Worm (Caenorhabditis elegans) whole organism, mixed stage, embryonic: ENCODE data around the gene ZK470.14.

Experiments used
- M03D4.4 ChIP-seq: sonication (generic microtip); optimal IDR thresholded peaks from 2 replicates; lab custom pipeline; 2017; ENCODE audit warnings: mild to moderate bottlenecking, missing genetic modification characterization, missing compliant biosample characterization
- bed-3 ChIP-seq: fragments of 200-800 bp; sonication (Bioruptor generic); optimal IDR thresholded peaks from 3 replicates; lab custom pipeline; 2018; ENCODE audit warnings: mild to moderate bottlenecking, missing genetic modification characterization, moderate library complexity, missing compliant biosample characterization
- blmp-1 ChIP-seq: fragments of 150-350 bp; optimal IDR thresholded peaks from 2 replicates; lab custom pipeline; 2014; ENCODE audit warnings: missing biosample characterization, missing genetic modification characterization
- ceh-39 ChIP-seq: fragments of 150-350 bp; optimal IDR thresholded peaks from 2 replicates; lab custom pipeline; 2014; ENCODE audit warnings: missing biosample characterization, missing genetic modification characterization
- ceh-43 ChIP-seq: fragments of 200-800 bp; sonication (Bioruptor generic); optimal IDR thresholded peaks from 2 replicates; lab custom pipeline; 2018; ENCODE audit warnings: mild to moderate bottlenecking, missing genetic modification characterization, moderate library complexity, missing compliant biosample characterization
- ceh-83 ChIP-seq: fragments of 200-800 bp; sonication (Bioruptor generic); optimal IDR thresholded peaks from 2 replicates; lab custom pipeline; 2018; ENCODE audit warnings: mild to moderate bottlenecking, missing genetic modification characterization, missing compliant biosample characterization
- ces-1 ChIP-seq: fragments of 150-350 bp; optimal IDR thresholded peaks from 2 replicates; lab custom pipeline; 2014; ENCODE audit warnings: missing biosample characterization, missing genetic modification reagents, missing genetic modification characterization
- cnd-1 ChIP-seq: fragments of 200-800 bp; sonication (Bioruptor generic); optimal IDR thresholded peaks from 2 replicates; lab custom pipeline; 2018; ENCODE audit warnings: mild to moderate bottlenecking, missing genetic modification characterization, missing compliant biosample characterization
- elt-1 ChIP-seq: sonication (generic microtip); optimal IDR thresholded peaks from 2 replicates; lab custom pipeline; 2017; ENCODE audit warnings: missing genetic modification characterization, mild to moderate bottlenecking, missing compliant biosample characterization, antibody characterized with exemption, moderate library complexity, borderline replicate concordance; ENCODE audit not compliant: insufficient read depth
- elt-3 ChIP-seq: fragments of 150-350 bp; optimal IDR thresholded peaks from 2 replicates; lab custom pipeline; 2014; ENCODE audit warnings: missing biosample characterization, missing genetic modification characterization
- flh-1 ChIP-seq: fragments of 200-800 bp; sonication (Bioruptor generic); optimal IDR thresholded peaks from 2 replicates; lab custom pipeline; 2018; ENCODE audit warnings: mild to moderate bottlenecking, missing genetic modification characterization, moderate library complexity, missing compliant biosample characterization
- ham-2 ChIP-seq: fragments of 200-800 bp; sonication (Bioruptor generic); optimal IDR thresholded peaks from 2 replicates; lab custom pipeline; 2018; ENCODE audit warnings: mild to moderate bottlenecking, missing genetic modification characterization, missing compliant biosample characterization
- hlh-1 ChIP-seq: fragments of 150-350 bp; optimal IDR thresholded peaks from 2 replicates; lab custom pipeline; 2014; ENCODE audit warnings: missing biosample characterization, missing genetic modification reagents, missing genetic modification characterization
- lin-13 ChIP-seq: fragments of 150-350 bp; optimal IDR thresholded peaks from 2 replicates; lab custom pipeline; 2014; ENCODE audit warnings: missing biosample characterization, missing genetic modification characterization
- lin-32 ChIP-seq: fragments of 200-800 bp; sonication (Bioruptor generic); optimal IDR thresholded peaks from 2 replicates; lab custom pipeline; 2018; ENCODE audit warnings: mild to moderate bottlenecking, missing genetic modification characterization, missing compliant biosample characterization
- mab-5 ChIP-seq: fragments of 150-350 bp; optimal IDR thresholded peaks from 2 replicates; lab custom pipeline; 2014; ENCODE audit warnings: missing biosample characterization, missing genetic modification characterization
- mls-2 ChIP-seq: sonication (generic microtip); optimal IDR thresholded peaks from 2 replicates; lab custom pipeline; 2016; ENCODE audit warnings: mild to moderate bottlenecking, missing genetic modification characterization, moderate library complexity, missing compliant biosample characterization
- nhr-2 ChIP-seq: fragments of 150-350 bp; optimal IDR thresholded peaks from 2 replicates; lab custom pipeline; 2014; ENCODE audit warnings: missing biosample characterization, missing genetic modification characterization
- nhr-237 ChIP-seq: fragments of 150-350 bp; optimal IDR thresholded peaks from 2 replicates; lab custom pipeline; 2014; ENCODE audit warnings: missing biosample characterization, missing genetic modification characterization
- nhr-28 ChIP-seq: fragments of 150-350 bp; optimal IDR thresholded peaks from 2 replicates; lab custom pipeline; 2014; ENCODE audit warnings: missing biosample characterization, missing genetic modification characterization
- nhr-76 ChIP-seq: sonication (generic microtip); optimal IDR thresholded peaks from 2 replicates; lab custom pipeline; 2017; ENCODE audit warnings: missing biosample characterization, missing genetic modification characterization
- pha-4 ChIP-seq: fragments of 150-350 bp; optimal IDR thresholded peaks from 2 replicates; lab custom pipeline; 2018; ENCODE audit warnings: missing biosample characterization, missing genetic modification reagents, missing genetic modification characterization
- sem-2 ChIP-seq: fragments of 200-800 bp; sonication (Bioruptor generic); optimal IDR thresholded peaks from 2 replicates; lab custom pipeline; 2018; ENCODE audit warnings: mild to moderate bottlenecking, missing genetic modification characterization, missing compliant biosample characterization
- snpc-4 ChIP-seq: fragments of 150-350 bp; optimal IDR thresholded peaks from 2 replicates; lab custom pipeline; 2014; ENCODE audit warnings: missing biosample characterization, missing genetic modification characterization
- sptf-1 ChIP-seq: sonication (generic microtip); optimal IDR thresholded peaks from 2 replicates; lab custom pipeline; 2017; ENCODE audit warnings: mild to moderate bottlenecking, missing genetic modification characterization, moderate library complexity, missing compliant biosample characterization
- unc-120 ChIP-seq: sonication (generic microtip); optimal IDR thresholded peaks from 2 replicates; lab custom pipeline; 2017; ENCODE audit warnings: missing genetic modification characterization, missing compliant biosample characterization; ENCODE audit not compliant: poor library complexity, severe bottlenecking
- unc-39 ChIP-seq: fragments of 150-350 bp; optimal IDR thresholded peaks from 2 replicates; lab custom pipeline; 2014; ENCODE audit warnings: missing biosample characterization, missing genetic modification characterization
- unc-62 ChIP-seq: fragments of 150-350 bp; optimal IDR thresholded peaks from 2 replicates; lab custom pipeline; 2014; ENCODE audit warnings: missing biosample characterization, missing genetic modification reagents, missing genetic modification characterization
- zip-8 ChIP-seq: fragments of 150-350 bp; optimal IDR thresholded peaks from 2 replicates; lab custom pipeline; 2014; ENCODE audit warnings: missing biosample characterization, missing genetic modification characterization
- ztf-11 ChIP-seq: fragments of 150-350 bp; optimal IDR thresholded peaks from 2 replicates; lab custom pipeline; 2014; ENCODE audit warnings: missing biosample characterization, missing genetic modification characterization

The ZK470.14 gene

DNA sequence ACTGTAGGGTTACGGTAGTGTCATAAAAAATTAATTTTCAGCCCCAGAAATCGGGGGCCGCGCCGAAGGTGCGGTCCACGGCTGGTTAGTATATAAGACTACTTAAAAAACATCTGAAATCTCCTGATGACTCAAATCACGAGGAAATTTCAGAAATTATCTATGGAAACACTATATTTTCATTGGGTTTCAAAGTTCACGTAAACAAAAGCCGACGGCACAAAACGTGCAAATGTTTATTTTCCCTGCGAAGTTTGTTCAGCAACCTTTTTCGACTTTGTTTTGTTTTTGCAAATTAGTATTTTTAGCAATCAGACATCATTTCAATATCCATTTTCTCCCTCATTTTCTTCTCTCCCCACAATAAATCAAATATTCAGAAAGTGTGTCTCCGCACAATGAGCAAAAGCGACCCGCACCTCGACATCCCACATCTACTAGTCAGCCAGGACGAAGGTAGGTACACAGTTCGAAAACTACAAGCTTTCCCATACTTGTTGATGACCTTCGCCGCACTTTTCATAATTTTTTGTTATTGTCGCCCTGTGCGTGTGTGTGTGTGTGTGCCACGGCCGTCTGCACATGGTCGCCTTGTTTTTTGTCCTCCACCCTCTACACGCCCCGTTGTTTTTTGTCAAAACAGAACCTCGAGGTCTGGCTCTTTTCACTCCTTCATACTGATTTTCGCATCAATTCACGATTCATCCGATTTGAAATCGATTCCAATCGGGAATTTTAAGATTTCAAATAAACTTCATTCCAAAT, 30.5 kb upstream of the ZK470.14 start:
- TF ChIP-seq pha-4 (no peak), unc-62 (GFP tag; lab: Kevin White, UChicago) (no peak), ham-2 (GFP tag; lab: Kevin White, UChicago) (no peak), lin-13 (tag; lab: Kevin White, UChicago) (no peak), hlh-1 (no peak), nhr-76 (no peak), ceh-83 (GFP tag; lab: Kevin White, UChicago) (no peak), M03D4.4 (tag; lab: Kevin White, UChicago) (no peak), unc-120 (tag; lab: Kevin White, UChicago) (no peak), ceh-43 (GFP tag; lab: Kevin White, UChicago) (no peak)

DNA sequence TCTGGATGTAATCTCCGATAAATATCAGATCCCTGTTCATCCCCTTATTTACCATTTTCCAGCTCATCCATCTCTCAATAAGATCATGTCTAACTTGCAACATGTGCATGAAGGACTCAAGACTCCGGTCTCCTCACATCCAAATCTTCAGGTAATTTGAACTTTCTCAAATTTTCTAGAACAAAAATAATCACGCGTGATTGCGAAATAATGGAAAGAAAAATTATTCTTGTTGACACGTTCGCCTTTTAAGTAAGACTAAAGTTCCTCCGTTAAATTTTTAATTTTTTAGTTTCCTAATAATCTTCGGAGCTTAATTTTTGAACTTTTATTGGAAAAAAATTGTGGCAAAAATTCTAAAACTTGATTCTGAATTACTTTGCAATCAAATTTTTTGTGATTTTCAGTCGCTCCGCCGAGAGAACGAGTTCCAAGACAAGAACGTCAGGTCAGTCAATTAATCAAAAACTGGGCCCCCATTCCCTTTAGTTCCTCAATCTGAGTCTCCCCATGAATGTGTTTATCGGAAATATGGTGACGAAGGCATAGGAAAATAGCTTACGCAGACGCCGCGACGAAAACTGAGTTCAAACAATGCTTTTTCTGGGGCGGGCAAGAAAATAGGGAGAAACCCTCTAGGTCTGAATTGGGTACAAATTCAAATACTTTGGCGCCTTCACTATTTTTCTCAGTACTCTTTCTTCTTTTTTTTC, 29.6 kb upstream of the ZK470.14 start:
- no peak for TF ChIP-seq bed-3 (GFP tag; lab: Kevin White, UChicago)
- TF ChIP-seq nhr-28 (tag; lab: Kevin White, UChicago) = no peak
- TF ChIP-seq blmp-1 (tag; lab: Kevin White, UChicago) = no peak
- TF ChIP-seq M03D4.4 (tag; lab: Kevin White, UChicago) = no peak
- TF ChIP-seq nhr-237 (tag; lab: Kevin White, UChicago) = no peak
- no peak for TF ChIP-seq zip-8 (tag; lab: Kevin White, UChicago)
- no peak for TF ChIP-seq ham-2 (GFP tag; lab: Kevin White, UChicago)
- no peak for TF ChIP-seq pha-4
- no peak for TF ChIP-seq snpc-4 (tag; lab: Kevin White, UChicago)
- TF ChIP-seq sem-2 (GFP tag; lab: Kevin White, UChicago) = no peak
- no peak for TF ChIP-seq elt-1 (tag; lab: Kevin White, UChicago)
- no peak for TF ChIP-seq unc-120 (tag; lab: Kevin White, UChicago)
- TF ChIP-seq ztf-11 = no peak
- TF ChIP-seq sptf-1 (tag; lab: Kevin White, UChicago) = no peak
- TF ChIP-seq mab-5 (tag; lab: Kevin White, UChicago) = no peak
- TF ChIP-seq lin-32 = no peak
- no peak for TF ChIP-seq ceh-43 (GFP tag; lab: Kevin White, UChicago)
- no peak for TF ChIP-seq elt-3 (tag; lab: Kevin White, UChicago)
- no peak for TF ChIP-seq unc-39 (tag; lab: Kevin White, UChicago)
- no peak for TF ChIP-seq ceh-39

DNA sequence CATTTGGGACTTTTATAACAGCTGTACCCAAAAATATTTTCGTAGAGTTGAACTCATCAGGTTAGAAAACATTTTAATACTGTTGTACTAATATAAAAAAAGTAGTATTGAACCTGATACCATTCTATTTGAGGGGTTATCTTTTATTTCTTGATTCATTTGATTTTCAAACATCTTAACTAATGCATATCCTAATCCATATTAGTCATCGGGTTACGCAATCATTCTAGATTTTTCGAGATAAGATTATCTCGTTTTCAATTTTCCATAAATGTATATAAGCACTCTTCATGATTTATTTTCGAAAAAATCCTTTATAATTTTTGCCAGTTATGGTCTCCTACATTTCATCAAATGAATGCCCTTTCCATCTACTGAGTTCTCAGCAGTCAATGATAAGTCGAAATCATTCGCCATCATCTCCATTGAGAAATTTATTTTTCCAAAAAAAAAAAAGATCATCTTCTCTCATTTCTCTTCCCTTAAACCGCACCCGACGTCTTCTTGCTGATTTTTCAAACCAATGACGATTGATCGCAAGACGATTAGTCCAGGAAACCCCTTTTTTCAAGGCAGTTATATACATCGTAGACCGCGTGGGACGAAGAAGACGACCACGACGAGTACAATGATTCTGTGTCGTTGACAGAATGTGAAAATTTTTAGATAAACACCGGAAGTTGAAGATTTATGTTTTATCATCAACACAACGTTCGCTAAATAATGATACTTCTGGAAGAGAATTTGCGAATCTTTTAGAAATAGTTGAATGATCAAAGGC, 28.6 kb upstream of the ZK470.14 start:
- TF ChIP-seq elt-3 (tag; lab: Kevin White, UChicago) (no peak), elt-1 (tag; lab: Kevin White, UChicago) (peak; percentile 23), zip-8 (tag; lab: Kevin White, UChicago) (peak; percentile 68), snpc-4 (tag; lab: Kevin White, UChicago) (no peak), ces-1 (no peak)

DNA sequence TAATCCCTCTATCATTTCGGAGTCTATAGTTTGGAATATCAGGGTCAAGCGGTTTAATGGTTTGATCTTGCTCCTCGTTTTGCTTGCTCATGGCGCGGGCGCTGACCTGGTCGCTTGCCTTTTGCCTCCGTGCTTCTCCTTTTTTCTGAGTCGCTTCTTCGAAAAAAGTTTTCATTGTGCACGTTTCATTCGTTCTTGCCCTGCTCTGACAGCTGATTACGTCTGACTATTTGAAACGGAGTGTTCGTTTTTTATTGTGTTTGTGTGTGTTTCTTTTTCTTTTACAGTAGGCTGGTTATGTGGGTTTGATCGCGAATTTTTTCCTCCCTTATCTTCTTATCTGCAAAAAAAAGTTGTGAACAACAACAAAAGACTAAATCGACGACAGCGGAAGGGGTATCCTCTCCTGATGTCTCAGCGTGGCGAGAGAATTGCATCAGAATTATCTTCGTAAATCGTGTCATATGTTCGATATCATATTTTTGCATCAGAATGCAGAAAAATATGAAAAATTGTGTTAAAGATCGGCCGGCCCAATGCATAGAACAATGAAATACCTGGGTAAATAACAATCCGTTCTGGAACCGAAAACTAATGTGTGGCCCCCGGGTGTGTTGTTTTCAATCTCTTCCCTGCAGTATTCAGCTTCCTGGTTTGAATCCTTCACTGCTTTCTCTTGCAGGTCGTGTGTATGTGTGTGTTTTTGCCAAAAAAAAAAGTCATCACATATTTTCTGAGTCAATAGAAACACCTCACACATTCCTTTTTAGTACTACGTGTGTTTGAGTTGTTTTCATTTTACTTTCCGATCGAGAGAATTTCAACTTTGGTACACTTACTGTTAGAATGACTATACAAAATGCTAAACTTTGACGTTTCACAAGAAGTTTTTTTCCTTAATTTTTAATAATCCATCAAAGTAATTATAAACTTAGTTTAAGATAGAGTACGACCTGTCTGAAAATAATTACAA, 27.4 kb upstream of the ZK470.14 start, which contains the start of gene ZK470.4:
Gene ZK470.4 (minus strand): TSS at position 175 of the 973 bp plus-strand sequence.
- no peak for TF ChIP-seq unc-62 (GFP tag; lab: Kevin White, UChicago)
- TF ChIP-seq mls-2 = no peak
- no peak for TF ChIP-seq ceh-43 (GFP tag; lab: Kevin White, UChicago)
- no peak for TF ChIP-seq nhr-237 (tag; lab: Kevin White, UChicago)
- TF ChIP-seq ces-1 = no peak
- TF ChIP-seq ceh-83 (GFP tag; lab: Kevin White, UChicago) = no peak
- no peak for TF ChIP-seq blmp-1 (tag; lab: Kevin White, UChicago)
- TF ChIP-seq unc-39 (tag; lab: Kevin White, UChicago) = no peak
- TF ChIP-seq M03D4.4 (tag; lab: Kevin White, UChicago) = no peak
- no peak for TF ChIP-seq sem-2 (GFP tag; lab: Kevin White, UChicago)
- no peak for TF ChIP-seq cnd-1
- TF ChIP-seq nhr-2 (tag; lab: Kevin White, UChicago) = no peak
- no peak for TF ChIP-seq ceh-39
- TF ChIP-seq unc-120 (tag; lab: Kevin White, UChicago) = no peak
- TF ChIP-seq ham-2 (GFP tag; lab: Kevin White, UChicago) = no peak
- TF ChIP-seq flh-1 (GFP tag; lab: Kevin White, UChicago) = no peak
- TF ChIP-seq nhr-76 = no peak
- no peak for TF ChIP-seq mab-5 (tag; lab: Kevin White, UChicago)
